Fruit fly (Drosophila melanogaster) ovary, adult (tissue): ENCODE data around the gene CG31683.
A peak's percentile ranks its signal among the peaks of the same experiment; 100 is the strongest.
"Not testable (repeated sequence)": the region's sequence is repeated elsewhere in the genome, so short reads cannot be mapped to it uniquely, and the experiment has no call there.

Experiments used
- CG17801 ChIP-seq: fragments of 200-800 bp; optimal IDR thresholded peaks from 2 replicates; lab custom pipeline; 2019; ENCODE audit warnings: missing biosample characterization, mild to moderate bottlenecking, missing genetic modification characterization, moderate library complexity; ENCODE audit not compliant: partially characterized antibody

The CG31683 gene

dm6 chr2L:20449864-20450263 is at the start of gene CG31683, which contains the start of gene CG31687:
CG31683 (minus strand) TSS chr2L:20449964.
CG31687 (plus strand) TSS chr2L:20450225.
- TF ChIP-seq CG17801 (GFP tag; lab: Kevin White, UChicago), result not testable (repeated sequence)

dm6 chr2L:20494423-20495052 is 44.8 kb upstream of the CG31683 start, which contains the start of gene CG34007:
CG34007 (plus strand) TSS chr2L:20495030.
- peak; percentile 28 for TF ChIP-seq CG17801 (GFP tag; lab: Kevin White, UChicago)

dm6 chr2L:20488128-20488527 is 38.4 kb upstream of the CG31683 start:
- no peak for TF ChIP-seq CG17801 (GFP tag; lab: Kevin White, UChicago)

- TF ChIP-seq CG17801 (GFP tag; lab: Kevin White, UChicago), result no peak
Measured at dm6 chr2L:20487723-20488122, 38.0 kb upstream of the CG31683 start.

- no peak for TF ChIP-seq CG17801 (GFP tag; lab: Kevin White, UChicago)
Measured at dm6 chr2L:20486752-20487141, 37.0 kb upstream of the CG31683 start.

- TF ChIP-seq CG17801 (GFP tag; lab: Kevin White, UChicago), result no peak
Measured at dm6 chr2L:20486050-20486751, 36.4 kb upstream of the CG31683 start.

dm6 chr2L:20483603-20484002 is 33.8 kb upstream of the CG31683 start:
- no peak for TF ChIP-seq CG17801 (GFP tag; lab: Kevin White, UChicago)

dm6 chr2L:20481139-20481858 is 31.5 kb upstream of the CG31683 start:
- TF ChIP-seq CG17801 (GFP tag; lab: Kevin White, UChicago), result no peak

dm6 chr2L:20479694-20480093 is 29.9 kb upstream of the CG31683 start:
- TF ChIP-seq CG17801 (GFP tag; lab: Kevin White, UChicago), result no peak

dm6 chr2L:20478549-20479238 is 28.9 kb upstream of the CG31683 start:
- no peak for TF ChIP-seq CG17801 (GFP tag; lab: Kevin White, UChicago)

- TF ChIP-seq CG17801 (GFP tag; lab: Kevin White, UChicago), result no peak
Measured at dm6 chr2L:20476718-20477277, 27.0 kb upstream of the CG31683 start.

- TF ChIP-seq CG17801 (GFP tag; lab: Kevin White, UChicago), result no peak
Measured at dm6 chr2L:20473285-20473684, 23.5 kb upstream of the CG31683 start, which contains the start of gene CG43233. CG43233 (minus strand) TSS chr2L:20473385.

- TF ChIP-seq CG17801 (GFP tag; lab: Kevin White, UChicago), result no peak
Measured at dm6 chr2L:20464385-20464784, 14.6 kb upstream of the CG31683 start.

dm6 chr2L:20463316-20463856 is 13.6 kb upstream of the CG31683 start, which contains the start of gene CG2493:
CG2493 (minus strand) TSS chr2L:20463444.
- no peak for TF ChIP-seq CG17801 (GFP tag; lab: Kevin White, UChicago)
